Fruit fly (Drosophila melanogaster) whole organism, wandering third instar larva: ENCODE results near the gene t-cup.
A peak's percentile ranks its signal among the peaks of the same experiment; 100 is the strongest.

ENCODE experiments used
- CG9705 ChIP-seq: fragments of 200-800 bp; sonication (Bioruptor generic); optimal IDR thresholded peaks from 2 replicates; lab custom pipeline; 2018; ENCODE audit warnings: missing biosample characterization, mild to moderate bottlenecking, missing genetic modification characterization
- Hr78 ChIP-seq: fragments of >200 bp; optimal IDR thresholded peaks from 2 replicates; lab custom pipeline; 2017; ENCODE audit warnings: missing biosample characterization, missing genetic modification characterization
- Mio ChIP-seq: sonication (Bioruptor generic); optimal IDR thresholded peaks from 2 replicates; lab custom pipeline; 2016; ENCODE audit warnings: missing biosample characterization, missing genetic modification characterization
- OdsH ChIP-seq: fragments of 200-800 bp; sonication (Bioruptor generic); optimal IDR thresholded peaks from 2 replicates; lab custom pipeline; 2016; ENCODE audit warnings: missing biosample characterization, mild to moderate bottlenecking, missing genetic modification characterization
- fru ChIP-seq: fragments of 200-800 bp; sonication (Bioruptor generic); optimal IDR thresholded peaks from 3 replicates; lab custom pipeline; 2016; ENCODE audit warnings: missing biosample characterization, mild to moderate bottlenecking, missing genetic modification characterization
- psq ChIP-seq: fragments of 200-800 bp; sonication (Bioruptor generic); optimal IDR thresholded peaks from 3 replicates; lab custom pipeline; 2017; ENCODE audit warnings: missing biosample characterization, mild to moderate bottlenecking, missing genetic modification characterization, moderate library complexity

dm6 chr2L:12521527-12522292 is 24.6 kb upstream of the t-cup start:
- TF ChIP-seq Hr78 (no peak), CG9705 (GFP tag; lab: Kevin White, UChicago) (no peak), fru (GFP tag; lab: Kevin White, UChicago) (no peak), psq (peak; percentile 73), Mio (GFP tag; lab: Kevin White, UChicago) (no peak), OdsH (GFP tag; lab: Kevin White, UChicago) (no peak)
